Worm (Caenorhabditis elegans) whole organism, L4 larva: ENCODE data around the gene Y75B8A.37.

ENCODE experiments used
- F26F4.8 ChIP-seq: fragments of 200-800 bp; sonication (Bioruptor generic); conservative IDR thresholded peaks from 2 replicates; pipeline ENCODE4 v1.3.6; 2022; ENCODE audit warnings: missing genetic modification characterization, missing compliant biosample characterization
- F49E8.2 ChIP-seq: sonication (generic microtip); optimal IDR thresholded peaks from 2 replicates; lab custom pipeline; 2016; ENCODE audit warnings: missing compliant biosample characterization, mild to moderate bottlenecking, missing genetic modification characterization, borderline replicate concordance
- Y48G9A.11 ChIP-seq: fragments of 200-800 bp; sonication (Bioruptor generic); IDR thresholded peaks from 2 replicates; pipeline ENCODE4 v1.3.6; 2022; ENCODE audit warnings: missing genetic modification reagents, missing genetic modification characterization, missing compliant biosample characterization
- ZK546.5 ChIP-seq, 2 experiments: sonication (generic microtip); optimal IDR thresholded peaks; 2 replicates each; lab custom pipeline; 2017; ENCODE audit warnings: missing biosample characterization in 2 of 2, missing genetic modification characterization in 2 of 2
- aha-1 ChIP-seq: fragments of 150-350 bp; peaks from one replicate; lab custom pipeline; 2014; ENCODE audit warnings: missing biosample characterization, missing genetic modification characterization
- attf-4 ChIP-seq: sonication (generic microtip); optimal IDR thresholded peaks from 3 replicates; lab custom pipeline; 2017; ENCODE audit warnings: missing biosample characterization, missing genetic modification characterization
- cey-2 ChIP-seq: sonication (generic microtip); optimal IDR thresholded peaks from 3 replicates; lab custom pipeline; 2017; ENCODE audit warnings: missing genetic modification characterization, mild to moderate bottlenecking, missing compliant biosample characterization, antibody characterized with exemption, borderline replicate concordance; ENCODE audit not compliant: insufficient read depth
- daf-16 ChIP-seq, 3 experiments: sonication (generic microtip); optimal IDR thresholded peaks; 2 replicates each; lab custom pipeline; 2016 to 2017; ENCODE audit warnings: missing genetic modification characterization in 3 of 3, missing genetic modification reagents in 3 of 3, mild to moderate bottlenecking in 2 of 3, missing compliant biosample characterization in 2 of 3, missing biosample characterization in 1 of 3, moderate library complexity in 1 of 3
- dmd-8 ChIP-seq: fragments of 200-800 bp; sonication (Bioruptor generic); IDR thresholded peaks from 2 replicates; pipeline ENCODE4 v1.3.6; 2022; ENCODE audit warnings: missing genetic modification characterization, missing compliant biosample characterization
- dmd-9 ChIP-seq: fragments of 200-800 bp; sonication (Bioruptor generic); IDR thresholded peaks from 2 replicates; pipeline ENCODE4 v1.3.6; 2022; ENCODE audit warnings: missing genetic modification reagents, missing genetic modification characterization, missing compliant biosample characterization
- dpl-1 ChIP-seq: fragments of 150-350 bp; optimal IDR thresholded peaks from 2 replicates; lab custom pipeline; 2014; ENCODE audit warnings: missing biosample characterization, missing genetic modification reagents, missing genetic modification characterization
- duxl-1 ChIP-seq: sonication (generic microtip); optimal IDR thresholded peaks from 2 replicates; lab custom pipeline; 2016; ENCODE audit warnings: mild to moderate bottlenecking, missing genetic modification characterization, moderate library complexity, missing compliant biosample characterization; ENCODE audit not compliant: poor library complexity
- dve-1 ChIP-seq: sonication (generic microtip); optimal IDR thresholded peaks from 2 replicates; lab custom pipeline; 2017; ENCODE audit warnings: antibody characterized with exemption, mild to moderate bottlenecking, missing genetic modification characterization, missing compliant biosample characterization; ENCODE audit not compliant: insufficient read depth
- hlh-30 ChIP-seq: sonication (generic microtip); optimal IDR thresholded peaks from 2 replicates; lab custom pipeline; 2017; ENCODE audit warnings: antibody characterized with exemption, mild to moderate bottlenecking, missing genetic modification characterization, missing compliant biosample characterization; ENCODE audit not compliant: insufficient read depth
- hmg-1.1 ChIP-seq: fragments of 200-800 bp; sonication (Bioruptor generic); IDR thresholded peaks from 2 replicates; pipeline ENCODE4 v1.3.6; 2022; ENCODE audit warnings: missing genetic modification reagents, missing genetic modification characterization, missing compliant biosample characterization
- lim-7 ChIP-seq: fragments of 200-800 bp; sonication (Bioruptor generic); IDR thresholded peaks from 2 replicates; pipeline ENCODE4 v1.3.6; 2022; ENCODE audit warnings: missing genetic modification characterization, missing compliant biosample characterization
- lin-13 ChIP-seq: fragments of 150-350 bp; optimal IDR thresholded peaks from 2 replicates; lab custom pipeline; 2014; ENCODE audit warnings: missing biosample characterization, missing genetic modification reagents, missing genetic modification characterization
- lin-38 ChIP-seq: fragments of 200-800 bp; sonication (Bioruptor generic); IDR thresholded peaks from 2 replicates; pipeline ENCODE4 v1.3.6; 2022; ENCODE audit warnings: missing genetic modification reagents, missing genetic modification characterization, missing compliant biosample characterization
- lsy-2 ChIP-seq, 2 experiments: fragments of 150-350 bp in 1 of 2; sonication (generic microtip) in 1 of 2; optimal IDR thresholded peaks; 2 replicates each; lab custom pipeline; 2014 to 2017; ENCODE audit warnings: missing biosample characterization in 2 of 2, missing genetic modification characterization in 2 of 2
- madf-9 ChIP-seq: fragments of 200-800 bp; sonication (Bioruptor generic); conservative IDR thresholded peaks from 2 replicates; pipeline ENCODE4 v1.3.6; 2022; ENCODE audit warnings: missing genetic modification reagents, missing genetic modification characterization, missing compliant biosample characterization
- mdt-29 ChIP-seq: fragments of 200-800 bp; sonication (Bioruptor generic); IDR thresholded peaks from 2 replicates; pipeline ENCODE4 v1.3.6; 2022; ENCODE audit warnings: missing genetic modification reagents, missing genetic modification characterization, missing compliant biosample characterization
- mes-2 ChIP-seq: sonication (generic microtip); optimal IDR thresholded peaks from 2 replicates; lab custom pipeline; 2016; ENCODE audit warnings: missing genotype, mild to moderate bottlenecking, missing genetic modification characterization, missing compliant biosample characterization; ENCODE audit not compliant: poor library complexity, severe bottlenecking
- nhr-25 ChIP-seq: sonication (generic microtip); optimal IDR thresholded peaks from 2 replicates; lab custom pipeline; 2017; ENCODE audit warnings: missing genetic modification characterization, mild to moderate bottlenecking, missing compliant biosample characterization, antibody characterized with exemption, moderate library complexity, borderline replicate concordance; ENCODE audit not compliant: insufficient read depth
- pha-4 ChIP-seq, 2 experiments: fragments of 150-350 bp in 1 of 2; fragments of 200-800 bp in 1 of 2; sonication (Bioruptor generic) in 1 of 2; IDR thresholded peaks in 1 of 2; optimal IDR thresholded peaks in 1 of 2; 2 replicates each; pipeline versions ENCODE4 v1.3.6 to Lab custom; 2014 to 2022; ENCODE audit warnings: missing genetic modification characterization in 2 of 2, missing genetic modification reagents in 2 of 2, missing biosample characterization in 1 of 2, missing compliant biosample characterization in 1 of 2
- pqm-1 ChIP-seq: sonication (generic microtip); optimal IDR thresholded peaks from 2 replicates; lab custom pipeline; 2017; ENCODE audit warnings: missing biosample characterization, missing genetic modification characterization
- set-16 ChIP-seq: fragments of 200-800 bp; sonication (Bioruptor generic); IDR thresholded peaks from 2 replicates; pipeline ENCODE4 v1.3.6; 2022; ENCODE audit warnings: missing genetic modification reagents, missing genetic modification characterization, missing compliant biosample characterization
- snpc-4 ChIP-seq: fragments of 150-350 bp; optimal IDR thresholded peaks from 2 replicates; lab custom pipeline; 2014; ENCODE audit warnings: missing biosample characterization, missing genetic modification characterization
- tag-97 ChIP-seq: fragments of 200-800 bp; sonication (Bioruptor generic); IDR thresholded peaks from 2 replicates; pipeline ENCODE4 v1.3.6; 2022; ENCODE audit warnings: missing genetic modification characterization, missing compliant biosample characterization
- unc-39 ChIP-seq: sonication (generic microtip); optimal IDR thresholded peaks from 2 replicates; lab custom pipeline; 2017; ENCODE audit warnings: missing biosample characterization, missing genetic modification characterization
- unc-62 ChIP-seq, 3 experiments: fragments of 150-350 bp in 1 of 3; sonication (generic microtip); optimal IDR thresholded peaks in 2 of 3; peaks in 1 of 3; 1 replicate in 1 of 3; 2 replicates in 2 of 3; lab custom pipeline; 2014 to 2017; ENCODE audit warnings: missing biosample characterization in 3 of 3, missing genetic modification characterization in 3 of 3, missing genetic modification reagents in 3 of 3, missing genotype in 1 of 3
- vab-7 ChIP-seq: fragments of 200-800 bp; sonication (Bioruptor generic); IDR thresholded peaks from 2 replicates; pipeline ENCODE4 v1.3.6; 2022; ENCODE audit warnings: missing genetic modification reagents, missing genetic modification characterization, missing compliant biosample characterization
- zag-1 ChIP-seq: fragments of 150-350 bp; optimal IDR thresholded peaks from 2 replicates; lab custom pipeline; 2014; ENCODE audit warnings: missing biosample characterization, missing genetic modification characterization
- zfp-3 ChIP-seq: fragments of 200-800 bp; sonication (Bioruptor generic); conservative IDR thresholded peaks from 2 replicates; pipeline ENCODE4 v1.3.6; 2022; ENCODE audit warnings: missing genetic modification reagents, missing genetic modification characterization, missing compliant biosample characterization
- zip-11 ChIP-seq: fragments of 200-800 bp; sonication (Bioruptor generic); IDR thresholded peaks from 2 replicates; pipeline ENCODE4 v1.3.6; 2022; ENCODE audit warnings: missing genetic modification characterization, missing compliant biosample characterization

The Y75B8A.37 gene

DNA sequence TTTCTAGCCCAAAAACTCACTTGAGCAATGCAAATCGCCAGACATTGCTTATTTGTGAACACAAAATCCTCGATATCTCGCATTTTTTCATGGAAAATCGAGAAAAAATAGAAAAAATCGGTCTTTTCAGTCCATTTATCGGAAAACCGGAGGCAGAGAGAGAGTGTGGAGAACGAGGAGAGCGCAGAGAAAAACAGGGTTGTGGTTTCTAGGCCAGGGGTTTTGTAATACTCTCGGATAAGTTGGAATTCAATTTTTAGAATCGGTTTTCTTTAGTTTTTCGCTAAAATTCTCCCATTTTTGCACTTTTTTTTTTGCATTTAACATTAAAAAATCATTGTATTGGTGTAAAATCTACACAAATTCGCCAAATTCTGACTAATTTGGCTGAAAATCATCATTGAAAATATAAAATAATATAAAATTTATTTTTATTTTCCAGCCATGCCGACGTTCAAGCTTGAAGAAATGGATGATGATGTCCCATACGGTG, 41.6 kb upstream of the Y75B8A.37 start, which contains the start of the genes Y75B8A.24 and Y75B8A.25 (continued):
- TF ChIP-seq nhr-25 (tag; lab: Kevin White, UChicago) (no peak), dmd-9 (peak; percentile 71; the same call in 1 of the 2 replicates), mes-2 (tag; lab: Kevin White, UChicago) (peak; percentile 98), vab-7 (GFP tag; lab: Robert Waterston, UW) (no peak), ZK546.5 (tag; optimal IDR thresholded peaks at IDR 0.05; lab: Kevin White, UChicago) (no peak), F49E8.2 (peak; percentile 40), madf-9 (GFP tag; lab: Robert Waterston, UW) (no peak), snpc-4 (no peak), lsy-2 (tag; optimal IDR thresholded peaks at IDR 0.05; lab: Kevin White, UChicago) (peak in 1 of 2 experiments; percentile 82), duxl-1 (tag; lab: Kevin White, UChicago) (peak; percentile 79), hmg-1.1 (GFP tag; lab: Robert Waterston, UW) (peak; percentile 21; the same call in 1 of the 2 replicates), lin-13 (GFP tag; lab: Kevin White, UChicago) (peak; percentile 15), F26F4.8 (GFP tag; lab: Robert Waterston, UW) (no peak), dve-1 (tag; lab: Kevin White, UChicago) (peak; percentile 44), zag-1 (tag; lab: Kevin White, UChicago) (no peak), mdt-29 (GFP tag; lab: Robert Waterston, UW) (no peak), hlh-30 (peak; percentile 7)

DNA sequence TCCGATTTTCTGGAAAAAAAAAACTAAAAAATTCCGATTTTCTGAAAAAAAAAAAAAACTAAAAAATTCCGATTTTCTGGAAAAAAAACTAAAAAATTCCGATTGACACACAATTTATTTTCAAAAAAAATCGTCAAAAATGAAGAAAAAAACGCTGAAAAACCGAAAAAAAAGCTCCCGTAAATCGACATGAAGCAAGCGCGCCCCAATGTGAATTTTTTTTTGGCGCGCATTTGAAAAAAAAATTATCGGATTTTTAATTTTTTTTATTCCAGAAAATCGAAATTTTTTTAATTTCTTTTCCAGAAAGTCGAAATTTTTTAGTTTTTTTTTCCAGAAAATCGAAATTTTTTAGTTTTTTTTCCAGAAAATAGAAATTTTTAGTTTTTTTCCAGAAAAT, 36.5 kb upstream of the Y75B8A.37 start:
- TF ChIP-seq mes-2 (tag; lab: Kevin White, UChicago) (peak; percentile 58), madf-9 (GFP tag; lab: Robert Waterston, UW) (no peak), dpl-1 (GFP tag; lab: Kevin White, UChicago) (peak; percentile 72), lin-38 (GFP tag; lab: Robert Waterston, UW) (peak; percentile 84)

DNA sequence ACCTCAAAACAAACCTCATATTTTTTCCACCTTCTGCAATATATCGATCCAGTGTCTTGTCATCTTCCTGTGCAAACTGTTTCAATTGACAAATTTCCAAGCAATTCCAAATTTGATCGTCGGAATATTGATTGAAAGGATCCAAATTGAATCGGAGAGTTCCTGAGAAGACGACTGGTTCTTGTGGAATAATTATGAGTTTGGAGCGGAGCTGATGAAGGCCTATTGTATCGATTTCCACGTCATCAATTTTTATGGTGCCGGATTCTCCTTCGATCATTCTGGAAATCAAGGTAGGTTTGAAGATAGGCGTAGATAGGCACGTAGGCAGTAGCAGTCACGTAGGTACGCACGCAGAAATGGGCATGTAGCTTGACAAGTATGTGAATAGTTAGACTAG, 31.1 kb upstream of the Y75B8A.37 start:
- TF ChIP-seq tag-97 (GFP tag; lab: Robert Waterston, UW) (no peak), aha-1 (tag; lab: Kevin White, UChicago) (peak; percentile 93), unc-62 (GFP tag; optimal IDR thresholded peaks at IDR 0.05 in 1 of 2; lab: Kevin White, UChicago) (peak in 1 of 2 experiments; percentile 84), unc-62 (tag; optimal IDR thresholded peaks at IDR 0.05; lab: Kevin White, UChicago) (no peak)

DNA sequence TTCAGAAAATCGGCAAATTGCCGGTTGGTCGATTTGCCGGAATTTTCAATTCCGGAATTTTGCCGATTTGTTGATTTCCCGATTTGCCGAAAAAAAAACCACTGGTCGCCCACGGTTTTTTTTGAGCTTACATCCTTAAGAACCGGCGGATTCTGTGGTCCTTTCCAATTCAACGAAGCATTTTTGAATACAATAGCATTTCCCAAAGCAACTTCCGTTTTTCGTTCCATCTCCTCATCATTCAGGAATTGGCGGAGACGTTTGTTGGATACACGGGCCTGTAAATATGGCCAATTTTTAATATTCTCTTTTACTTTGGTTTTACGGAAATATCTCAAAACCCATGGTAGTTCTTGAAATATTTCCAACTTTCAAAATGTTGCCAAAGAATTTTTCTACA, 22.8 kb upstream of the Y75B8A.37 start:
- TF ChIP-seq pha-4 (GFP tag; IDR thresholded peaks at IDR 0.05; lab: Robert Waterston, UW) (no peak), pha-4 (tag; optimal IDR thresholded peaks at IDR 0.05; lab: Kevin White, UChicago) (no peak), aha-1 (tag; lab: Kevin White, UChicago) (peak; percentile 93)
- TF ChIP-seq, all 104 proteins: peak for 1

DNA sequence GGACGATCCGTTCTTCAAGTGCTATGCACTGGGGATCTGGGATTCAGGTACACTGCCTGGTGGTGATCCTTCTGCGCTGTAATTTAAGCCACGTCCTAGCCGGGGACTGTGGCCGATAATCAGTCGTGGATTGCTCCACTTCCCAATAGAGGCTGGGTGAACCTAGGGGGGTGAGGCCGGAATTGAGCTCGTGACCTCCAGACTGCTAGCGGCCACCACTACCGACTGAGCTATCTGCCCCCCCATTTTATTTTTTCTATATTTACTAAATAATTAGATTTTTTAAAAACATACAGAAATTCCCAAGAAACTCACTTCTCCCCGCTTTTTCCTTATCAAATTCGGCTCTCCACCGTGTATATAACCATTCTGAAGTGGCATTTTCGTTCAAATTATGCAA, 18.0 kb upstream of the Y75B8A.37 start:
- TF ChIP-seq daf-16 (GFP tag; optimal IDR thresholded peaks at IDR 0.05; lab: Kevin White, UChicago) (no peak), daf-16 (tag; optimal IDR thresholded peaks at IDR 0.05; lab: Kevin White, UChicago) (no peak), cey-2 (tag; lab: Kevin White, UChicago) (no peak), attf-4 (tag; lab: Kevin White, UChicago) (no peak), pqm-1 (tag; lab: Kevin White, UChicago) (no peak), zip-11 (GFP tag; lab: Robert Waterston, UW) (no peak), set-16 (peak; percentile 52), zfp-3 (GFP tag; lab: Robert Waterston, UW) (no peak), lim-7 (GFP tag; lab: Robert Waterston, UW) (peak; percentile 58; the same call in 1 of the 2 replicates), Y48G9A.11 (GFP tag; lab: Robert Waterston, UW) (no peak), unc-39 (no peak), dmd-8 (GFP tag; lab: Robert Waterston, UW) (0 out of 2 replicates have a peak, but pooled peaks have one; percentile 50), hmg-1.1 (GFP tag; lab: Robert Waterston, UW) (no peak), nhr-25 (tag; lab: Kevin White, UChicago) (no peak)
